Worm (Caenorhabditis elegans) whole organism, late embryonic: Measurements from ENCODE around the gene ttm-1.

Experiments
- F13H6.1 ChIP-seq: sonication (generic microtip); optimal IDR thresholded peaks from 2 replicates; lab custom pipeline; 2016; ENCODE audit warnings: missing genetic modification characterization, missing compliant biosample characterization
- T23F11.4 ChIP-seq: fragments of 200-800 bp; sonication (Bioruptor generic); optimal IDR thresholded peaks from 2 replicates; lab custom pipeline; 2018; ENCODE audit warnings: mild to moderate bottlenecking, missing genetic modification characterization, missing compliant biosample characterization
- Y22D7AL.16 ChIP-seq: sonication (generic microtip); optimal IDR thresholded peaks from 2 replicates; lab custom pipeline; 2016; ENCODE audit warnings: missing genetic modification characterization, missing compliant biosample characterization
- ahr-1 ChIP-seq: sonication (generic microtip); optimal IDR thresholded peaks from 2 replicates; lab custom pipeline; 2016; ENCODE audit warnings: missing genetic modification characterization, missing compliant biosample characterization
- ama-1 ChIP-seq: fragments of 150-350 bp; optimal IDR thresholded peaks from 2 replicates; lab custom pipeline; 2014
- ceh-14 ChIP-seq: sonication (generic microtip); optimal IDR thresholded peaks from 2 replicates; lab custom pipeline; 2016; ENCODE audit warnings: missing genotype, missing genetic modification characterization, missing compliant biosample characterization
- ceh-19 ChIP-seq: fragments of 200-800 bp; sonication (Bioruptor generic); optimal IDR thresholded peaks from 2 replicates; lab custom pipeline; 2018; ENCODE audit warnings: mild to moderate bottlenecking, missing genetic modification characterization, missing compliant biosample characterization
- ceh-2 ChIP-seq: sonication (generic microtip); optimal IDR thresholded peaks from 2 replicates; lab custom pipeline; 2016; ENCODE audit warnings: missing genotype, missing genetic modification characterization, missing compliant biosample characterization
- ceh-22 ChIP-seq: sonication (generic microtip); optimal IDR thresholded peaks from 2 replicates; lab custom pipeline; 2017; ENCODE audit warnings: missing biosample characterization, missing genetic modification characterization
- ceh-30 ChIP-seq: fragments of 150-350 bp; optimal IDR thresholded peaks from 2 replicates; lab custom pipeline; 2014; ENCODE audit warnings: missing biosample characterization, missing genetic modification characterization
- ceh-31 ChIP-seq: sonication (generic microtip); optimal IDR thresholded peaks from 2 replicates; lab custom pipeline; 2016; ENCODE audit warnings: missing genetic modification characterization, missing compliant biosample characterization
- ceh-34 ChIP-seq: sonication (generic microtip); optimal IDR thresholded peaks from 2 replicates; lab custom pipeline; 2016; ENCODE audit warnings: mild to moderate bottlenecking, missing genetic modification characterization, missing compliant biosample characterization
- ceh-45 ChIP-seq: fragments of 200-800 bp; sonication (Bioruptor generic); IDR thresholded peaks from 2 replicates; pipeline ENCODE4 v1.3.6; 2022; ENCODE audit warnings: missing genetic modification reagents, missing genetic modification characterization, missing compliant biosample characterization
- ceh-48 ChIP-seq: sonication (generic microtip); optimal IDR thresholded peaks from 2 replicates; lab custom pipeline; 2016; ENCODE audit warnings: missing genetic modification characterization, inconsistent platforms, missing compliant biosample characterization
- ceh-6 ChIP-seq: fragments of 200-800 bp; sonication (Bioruptor generic); optimal IDR thresholded peaks from 2 replicates; lab custom pipeline; 2018; ENCODE audit warnings: mild to moderate bottlenecking, missing genetic modification characterization, missing compliant biosample characterization
- ceh-9 ChIP-seq: sonication (generic microtip); optimal IDR thresholded peaks from 2 replicates; lab custom pipeline; 2016; ENCODE audit warnings: mild to moderate bottlenecking, missing genetic modification characterization, inconsistent platforms, missing compliant biosample characterization
- che-1 ChIP-seq: sonication (generic microtip); optimal IDR thresholded peaks from 2 replicates; lab custom pipeline; 2016; ENCODE audit warnings: mild to moderate bottlenecking, missing genetic modification characterization, missing compliant biosample characterization
- dmd-4 ChIP-seq: sonication (generic microtip); optimal IDR thresholded peaks from 2 replicates; lab custom pipeline; 2016; ENCODE audit warnings: borderline replicate concordance, missing genetic modification characterization, missing compliant biosample characterization
- dve-1 ChIP-seq: sonication (generic microtip); optimal IDR thresholded peaks from 2 replicates; lab custom pipeline; 2017; ENCODE audit warnings: antibody characterized with exemption, mild to moderate bottlenecking, missing genetic modification characterization, missing compliant biosample characterization
- elt-2 ChIP-seq: sonication (generic microtip); optimal IDR thresholded peaks from 2 replicates; lab custom pipeline; 2016; ENCODE audit warnings: missing genetic modification reagents, missing genetic modification characterization, missing compliant biosample characterization
- elt-4 ChIP-seq: sonication (generic microtip); optimal IDR thresholded peaks from 2 replicates; lab custom pipeline; 2016; ENCODE audit warnings: missing genetic modification characterization, missing compliant biosample characterization
- ets-4 ChIP-seq: sonication (generic microtip); optimal IDR thresholded peaks from 2 replicates; lab custom pipeline; 2016; ENCODE audit warnings: missing genetic modification characterization, missing compliant biosample characterization
- fax-1 ChIP-seq: sonication (generic microtip); optimal IDR thresholded peaks from 2 replicates; lab custom pipeline; 2016; ENCODE audit warnings: missing genotype, missing genetic modification characterization, missing compliant biosample characterization
- fkh-6 ChIP-seq: sonication (generic microtip); optimal IDR thresholded peaks from 2 replicates; lab custom pipeline; 2016; ENCODE audit warnings: missing genetic modification characterization, missing compliant biosample characterization
- gmeb-2 ChIP-seq: sonication (generic microtip); optimal IDR thresholded peaks from 2 replicates; lab custom pipeline; 2016; ENCODE audit warnings: missing genetic modification characterization, inconsistent platforms, missing compliant biosample characterization
- hlh-8 ChIP-seq: sonication (generic microtip); optimal IDR thresholded peaks from 2 replicates; lab custom pipeline; 2016; ENCODE audit warnings: missing genotype, missing genetic modification characterization, missing compliant biosample characterization
- lim-6 ChIP-seq: sonication (generic microtip); optimal IDR thresholded peaks from 2 replicates; lab custom pipeline; 2016; ENCODE audit warnings: missing genetic modification characterization, missing compliant biosample characterization
- nfya-1 ChIP-seq: sonication (generic microtip); optimal IDR thresholded peaks from 2 replicates; lab custom pipeline; 2017; ENCODE audit warnings: missing genetic modification characterization, mild to moderate bottlenecking, missing compliant biosample characterization, antibody characterized with exemption, moderate library complexity
- nhr-11 ChIP-seq: fragments of 150-350 bp; optimal IDR thresholded peaks from 2 replicates; lab custom pipeline; 2014; ENCODE audit warnings: missing biosample characterization, missing genetic modification characterization
- nhr-232 ChIP-seq: sonication (generic microtip); optimal IDR thresholded peaks from 2 replicates; lab custom pipeline; 2016; ENCODE audit warnings: missing genetic modification characterization, missing compliant biosample characterization
- odd-2 ChIP-seq: sonication (generic microtip); optimal IDR thresholded peaks from 2 replicates; lab custom pipeline; 2017; ENCODE audit warnings: antibody characterized with exemption, mild to moderate bottlenecking, missing genetic modification characterization, missing compliant biosample characterization
- pag-3 ChIP-seq: sonication (generic microtip); optimal IDR thresholded peaks from 2 replicates; lab custom pipeline; 2016; ENCODE audit warnings: missing compliant biosample characterization, missing genetic modification characterization, borderline replicate concordance
- pha-4 ChIP-seq: fragments of 150-350 bp; optimal IDR thresholded peaks from 2 replicates; lab custom pipeline; 2018; ENCODE audit warnings: missing biosample characterization, missing genetic modification reagents, missing genetic modification characterization
- pros-1 ChIP-seq: fragments of 150-350 bp; optimal IDR thresholded peaks from 2 replicates; lab custom pipeline; 2014; ENCODE audit warnings: missing biosample characterization, missing genetic modification reagents, missing genetic modification characterization
- ref-2 ChIP-seq: sonication (generic microtip); optimal IDR thresholded peaks from 2 replicates; lab custom pipeline; 2016; ENCODE audit warnings: missing genetic modification characterization, missing compliant biosample characterization
- rnt-1 ChIP-seq: sonication (generic microtip); optimal IDR thresholded peaks from 2 replicates; lab custom pipeline; 2016; ENCODE audit warnings: missing genetic modification characterization, missing compliant biosample characterization
- sox-2 ChIP-seq: fragments of 200-800 bp; sonication (Bioruptor generic); IDR thresholded peaks from 2 replicates; pipeline ENCODE4 v1.3.6; 2022; ENCODE audit warnings: missing genetic modification reagents, missing genetic modification characterization, missing compliant biosample characterization
- sox-4 ChIP-seq: sonication (generic microtip); optimal IDR thresholded peaks from 2 replicates; lab custom pipeline; 2017; ENCODE audit warnings: mild to moderate bottlenecking, missing genetic modification characterization, inconsistent platforms, missing compliant biosample characterization
- syd-9 ChIP-seq: sonication (generic microtip); optimal IDR thresholded peaks from 2 replicates; lab custom pipeline; 2016; ENCODE audit warnings: mild to moderate bottlenecking, missing genetic modification characterization, moderate library complexity, missing compliant biosample characterization
- tbx-2 ChIP-seq: sonication (generic microtip); optimal IDR thresholded peaks from 2 replicates; lab custom pipeline; 2016; ENCODE audit warnings: missing genetic modification characterization, missing compliant biosample characterization
- tbx-7 ChIP-seq: sonication (generic microtip); optimal IDR thresholded peaks from 2 replicates; lab custom pipeline; 2016; ENCODE audit warnings: missing genotype, missing genetic modification characterization, missing compliant biosample characterization
- unc-42 ChIP-seq: sonication (generic microtip); optimal IDR thresholded peaks from 2 replicates; lab custom pipeline; 2016; ENCODE audit warnings: missing genotype, missing genetic modification characterization, missing compliant biosample characterization
- zip-5 ChIP-seq: sonication (generic microtip); optimal IDR thresholded peaks from 2 replicates; lab custom pipeline; 2016; ENCODE audit warnings: missing genetic modification characterization, missing compliant biosample characterization

Gene ttm-1

ce11 chrIII:12917852-12918251 lies 48.9 kb downstream of the ttm-1 start:
- TF ChIP-seq ahr-1 (tag; lab: Kevin White, UChicago) (no peak), dmd-4 (no peak)

ce11 chrIII:12916459-12916858 lies 50.3 kb downstream of the ttm-1 start:
- no peak for TF ChIP-seq ceh-9 (tag; lab: Kevin White, UChicago)
- peak; percentile 63 for TF ChIP-seq unc-42 (tag; lab: Kevin White, UChicago)

- TF ChIP-seq gmeb-2 (tag; lab: Kevin White, UChicago) (no peak), ceh-31 (tag; lab: Kevin White, UChicago) (no peak), ceh-48 (tag; lab: Kevin White, UChicago) (no peak), F13H6.1 (tag; lab: Kevin White, UChicago) (no peak)
Measured at ce11 chrIII:12910365-12910764, 56.4 kb downstream of the ttm-1 start, which contains the start of gene flp-14. Gene flp-14, plus strand, starts transcription at chrIII:12910510.

- TF ChIP-seq zip-5 (no peak), pros-1 (tag; lab: Kevin White, UChicago) (no peak), ceh-34 (no peak), dve-1 (tag; lab: Kevin White, UChicago) (no peak), rnt-1 (tag; lab: Kevin White, UChicago) (no peak), sox-2 (GFP tag; lab: Robert Waterston, UW) (no peak), sox-4 (tag; lab: Kevin White, UChicago) (no peak), tbx-7 (tag; lab: Kevin White, UChicago) (no peak), lim-6 (no peak), syd-9 (no peak), nhr-232 (no peak), ceh-14 (tag; lab: Kevin White, UChicago) (no peak), ceh-22 (tag; lab: Kevin White, UChicago) (no peak)
Measured at ce11 chrIII:12907218-12907617, 59.6 kb downstream of the ttm-1 start.

- TF ChIP-seq ceh-30 (no peak), odd-2 (no peak), ceh-9 (tag; lab: Kevin White, UChicago) (no peak), ceh-14 (tag; lab: Kevin White, UChicago) (no peak), ama-1 (peak; percentile 71)
- TF ChIP-seq, all 69 proteins: peak for 1
Measured at ce11 chrIII:12906611-12907037, 60.2 kb downstream of the ttm-1 start.

ce11 chrIII:12904987-12905541 lies 61.7 kb downstream of the ttm-1 start, which contains the start of gene cox-5A:
Gene cox-5A, plus strand, starts transcription at chrIII:12905491.
- TF ChIP-seq lim-6 (peak; percentile 71), pha-4 (no peak), nhr-11 (tag; lab: Kevin White, UChicago) (no peak), ceh-45 (GFP tag; lab: Robert Waterston, UW) (0 out of 2 replicates have a peak, but pooled peaks have one; percentile 31), ceh-2 (tag; lab: Kevin White, UChicago) (peak; percentile 67), nfya-1 (peak; percentile 99), ceh-6 (GFP tag; lab: Kevin White, UChicago) (peak; percentile 21), tbx-2 (tag; lab: Kevin White, UChicago) (peak; percentile 91), che-1 (tag; lab: Kevin White, UChicago) (no peak), ceh-34 (peak; percentile 91), tbx-7 (tag; lab: Kevin White, UChicago) (no peak), fax-1 (tag; lab: Kevin White, UChicago) (no peak), dve-1 (tag; lab: Kevin White, UChicago) (peak; percentile 77), ceh-31 (tag; lab: Kevin White, UChicago) (peak; percentile 99), ceh-19 (peak; percentile 38), F13H6.1 (tag; lab: Kevin White, UChicago) (peak; percentile 43), ets-4 (peak; percentile 61), elt-4 (tag; lab: Kevin White, UChicago) (no peak), pag-3 (tag; lab: Kevin White, UChicago) (no peak), hlh-8 (no peak), ref-2 (peak; percentile 90), fkh-6 (tag; lab: Kevin White, UChicago) (no peak), Y22D7AL.16 (tag; lab: Kevin White, UChicago) (no peak), elt-2 (tag; lab: Kevin White, UChicago) (peak; percentile 65), zip-5 (no peak), T23F11.4 (GFP tag; lab: Kevin White, UChicago) (no peak)
